Worm (Caenorhabditis elegans) whole organism, young adult: ENCODE results near the gene K08E4.8.

Experiments
- B0336.3 ChIP-seq: fragments of 200-800 bp; sonication (Bioruptor generic); IDR thresholded peaks from 2 replicates; pipeline ENCODE4 v1.3.6; 2022; ENCODE audit warnings: missing genetic modification characterization, missing compliant biosample characterization
- F23B12.7 ChIP-seq: sonication (generic microtip); optimal IDR thresholded peaks from 2 replicates; lab custom pipeline; 2017; ENCODE audit warnings: missing genetic modification characterization, mild to moderate bottlenecking, missing compliant biosample characterization, antibody characterized with exemption, moderate library complexity; ENCODE audit not compliant: insufficient read depth
- ama-1 ChIP-seq, 3 experiments: fragments of 150-350 bp in 1 of 3; sonication (generic microtip) in 2 of 3; optimal IDR thresholded peaks; 2 replicates each; lab custom pipeline; 2014 to 2018; ENCODE audit warnings: missing biosample characterization in 2 of 3, missing genetic modification characterization in 2 of 3, missing genetic modification reagents in 2 of 3
- aptf-3 ChIP-seq: fragments of 200-800 bp; sonication (Bioruptor generic); IDR thresholded peaks from 2 replicates; pipeline ENCODE4 v1.3.6; 2022; ENCODE audit warnings: missing genetic modification characterization, missing compliant biosample characterization
- atf-7 ChIP-seq: sonication (generic microtip); optimal IDR thresholded peaks from 2 replicates; lab custom pipeline; 2017; ENCODE audit warnings: mild to moderate bottlenecking, missing genetic modification characterization, missing compliant biosample characterization
- dpff-1 ChIP-seq: sonication (generic microtip); optimal IDR thresholded peaks from 2 replicates; lab custom pipeline; 2017; ENCODE audit warnings: mild to moderate bottlenecking, missing genetic modification characterization, missing compliant biosample characterization
- ets-4 ChIP-seq: fragments of 200-800 bp; sonication (Bioruptor generic); optimal IDR thresholded peaks from 2 replicates; lab custom pipeline; 2018; ENCODE audit warnings: mild to moderate bottlenecking, missing genetic modification characterization, missing compliant biosample characterization
- lin-35 ChIP-seq, 3 experiments: fragments of 150-350 bp in 2 of 3; sonication (generic microtip) in 1 of 3; optimal IDR thresholded peaks; 2 replicates each; lab custom pipeline; 2014 to 2018; ENCODE audit warnings: missing biosample characterization in 3 of 3, missing genetic modification characterization in 3 of 3, missing genetic modification reagents in 3 of 3
- lir-1 ChIP-seq: fragments of 200-800 bp; sonication (Bioruptor generic); conservative IDR thresholded peaks from 2 replicates; pipeline ENCODE4 v1.3.6; 2022; ENCODE audit warnings: missing genetic modification reagents, missing genetic modification characterization, missing compliant biosample characterization
- nhr-120 ChIP-seq: fragments of 200-800 bp; sonication (Bioruptor generic); IDR thresholded peaks from 2 replicates; pipeline ENCODE4 v1.3.6; 2022; ENCODE audit warnings: missing genetic modification characterization, missing compliant biosample characterization
- nhr-80 ChIP-seq: sonication (generic microtip); optimal IDR thresholded peaks from 2 replicates; lab custom pipeline; 2016; ENCODE audit warnings: missing genetic modification characterization, missing compliant biosample characterization
- snpc-4 ChIP-seq, 5 experiments: fragments of 150-350 bp in 1 of 5; sonication (generic microtip) in 4 of 5; optimal IDR thresholded peaks; 2 replicates each; lab custom pipeline; 2014 to 2018; ENCODE audit warnings: missing genetic modification characterization in 5 of 5, missing biosample characterization in 3 of 5, antibody characterized with exemption in 2 of 5, mild to moderate bottlenecking in 2 of 5, missing compliant biosample characterization in 2 of 5, missing genotype in 2 of 5, moderate library complexity in 2 of 5, missing genetic modification reagents in 1 of 5
- unc-62 ChIP-seq: fragments of 150-350 bp; optimal IDR thresholded peaks from 2 replicates; lab custom pipeline; 2014; ENCODE audit warnings: missing biosample characterization, missing genetic modification reagents, missing genetic modification characterization
- zim-3 ChIP-seq: sonication (generic microtip); optimal IDR thresholded peaks from 2 replicates; lab custom pipeline; 2017; ENCODE audit warnings: mild to moderate bottlenecking, missing genetic modification characterization, moderate library complexity, missing compliant biosample characterization

DNA sequence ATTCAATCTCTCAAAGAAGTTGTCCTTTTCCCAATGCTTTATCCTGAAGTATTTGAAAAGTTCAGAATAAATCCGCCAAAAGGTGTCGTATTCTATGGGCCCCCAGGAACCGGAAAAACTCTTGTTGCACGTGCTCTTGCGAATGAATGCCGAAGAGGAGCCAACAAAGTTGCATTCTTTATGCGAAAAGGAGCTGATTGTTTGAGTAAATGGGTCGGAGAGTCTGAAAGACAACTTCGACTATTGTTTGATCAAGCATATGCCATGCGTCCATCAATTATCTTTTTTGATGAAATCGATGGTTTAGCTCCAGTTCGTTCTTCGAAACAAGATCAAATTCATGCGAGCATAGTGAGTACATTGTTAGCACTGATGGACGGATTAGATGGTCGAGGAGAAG is 19.7 kb upstream of the K08E4.8 start:
- TF ChIP-seq nhr-80 (tag; lab: Kevin White, UChicago) (no peak), F23B12.7 (tag; lab: Kevin White, UChicago) (no peak), B0336.3 (GFP tag; lab: Robert Waterston, UW) (no peak), snpc-4 (GFP tag; optimal IDR thresholded peaks at IDR 0.05; lab: Kevin White, UChicago) (no peak), snpc-4 (tag; optimal IDR thresholded peaks at IDR 0.05; lab: Kevin White, UChicago) (no peak), ama-1 (optimal IDR thresholded peaks at IDR 0.05; lab: Kevin White, UChicago) (no peak), ama-1 (GFP tag; optimal IDR thresholded peaks at IDR 0.05; lab: Kevin White, UChicago) (no peak), unc-62 (GFP tag; lab: Kevin White, UChicago) (no peak), dpff-1 (tag; lab: Kevin White, UChicago) (no peak), nhr-120 (GFP tag; lab: Robert Waterston, UW) (no peak), aptf-3 (GFP tag; lab: Robert Waterston, UW) (no peak), ets-4 (no peak), lir-1 (GFP tag; lab: Robert Waterston, UW) (no peak), lin-35 (GFP tag; optimal IDR thresholded peaks at IDR 0.05; lab: Kevin White, UChicago) (no peak), atf-7 (tag; lab: Kevin White, UChicago) (no peak), zim-3 (tag; lab: Kevin White, UChicago) (no peak)
